Fruit fly (Drosophila melanogaster) whole organism, embryonic: ENCODE data around the gene Traf-like.
A peak's percentile ranks its signal among the peaks of the same experiment; 100 is the strongest.

Source experiments
- Blimp-1 ChIP-seq: fragments of 200-800 bp; sonication (Bioruptor generic); optimal IDR thresholded peaks from 3 replicates; lab custom pipeline; 2018; ENCODE audit warnings: missing biosample characterization, missing genetic modification characterization, mild to moderate bottlenecking, moderate library complexity, missing genetic modification reagents
- BtbVII ChIP-seq: fragments of 200-800 bp; sonication (Bioruptor generic); optimal IDR thresholded peaks from 3 replicates; lab custom pipeline; 2017; ENCODE audit warnings: missing biosample characterization, mild to moderate bottlenecking, missing genetic modification characterization
- Bteb2 ChIP-seq: fragments of 200-800 bp; sonication (Bioruptor generic); optimal IDR thresholded peaks from 2 replicates; lab custom pipeline; 2016; ENCODE audit warnings: missing biosample characterization, missing genetic modification characterization
- CG11723 ChIP-seq: fragments of 200-800 bp; sonication (Bioruptor generic); optimal IDR thresholded peaks from 2 replicates; lab custom pipeline; 2017; ENCODE audit warnings: missing biosample characterization, mild to moderate bottlenecking, missing genetic modification characterization
- CG12769 ChIP-seq: fragments of 200-800 bp; sonication (Bioruptor generic); optimal IDR thresholded peaks from 2 replicates; lab custom pipeline; 2019; ENCODE audit warnings: missing biosample characterization, mild to moderate bottlenecking, missing genetic modification characterization, moderate library complexity
- CG13296 ChIP-seq: fragments of 200-800 bp; sonication (Bioruptor generic); optimal IDR thresholded peaks from 3 replicates; lab custom pipeline; 2018; ENCODE audit warnings: missing biosample characterization, mild to moderate bottlenecking, missing genetic modification characterization
- CG13894 ChIP-seq: fragments of 200-800 bp; sonication (Bioruptor generic); optimal IDR thresholded peaks from 3 replicates; lab custom pipeline; 2018; ENCODE audit warnings: missing biosample characterization, mild to moderate bottlenecking, missing genetic modification characterization, moderate library complexity
- CG1603 ChIP-seq: fragments of 200-800 bp; sonication (Bioruptor generic); optimal IDR thresholded peaks from 2 replicates; lab custom pipeline; 2019; ENCODE audit warnings: missing biosample characterization, mild to moderate bottlenecking, missing genetic modification characterization, moderate library complexity
- CG17612 ChIP-seq: fragments of 200-800 bp; sonication (Bioruptor generic); IDR thresholded peaks from 2 replicates; pipeline ENCODE4 v1.3.6; 2022; ENCODE audit warnings: missing biosample characterization, missing genetic modification characterization
- CG18476 ChIP-seq: fragments of 200-800 bp; sonication (Bioruptor generic); optimal IDR thresholded peaks from 2 replicates; lab custom pipeline; 2016; ENCODE audit warnings: missing biosample characterization, mild to moderate bottlenecking, missing genetic modification characterization
- CG2129 ChIP-seq: fragments of 200-800 bp; sonication (Bioruptor generic); IDR thresholded peaks from 2 replicates; pipeline ENCODE4 v1.3.6; 2022; ENCODE audit warnings: missing biosample characterization, missing genetic modification characterization; ENCODE audit not compliant: partially characterized antibody
- CG30020 ChIP-seq: fragments of 200-800 bp; optimal IDR thresholded peaks from 2 replicates; lab custom pipeline; 2019; ENCODE audit warnings: missing biosample characterization, mild to moderate bottlenecking, missing genetic modification characterization, moderate library complexity
- CG32532 ChIP-seq: fragments of 200-800 bp; sonication (Bioruptor generic); IDR thresholded peaks from 2 replicates; pipeline ENCODE4 v1.3.6; 2022; ENCODE audit warnings: missing biosample characterization, missing genetic modification characterization
- CG32772 ChIP-seq: fragments of 200-800 bp; sonication (Bioruptor generic); IDR thresholded peaks from 2 replicates; pipeline ENCODE4 v1.3.6; 2022; ENCODE audit warnings: missing biosample characterization, missing genetic modification characterization
- CG34376 ChIP-seq: fragments of 200-800 bp; sonication (Bioruptor generic); optimal IDR thresholded peaks from 2 replicates; lab custom pipeline; 2018; ENCODE audit warnings: missing biosample characterization, mild to moderate bottlenecking, missing genetic modification characterization
- CG4282 ChIP-seq: fragments of 200-800 bp; sonication (Bioruptor generic); optimal IDR thresholded peaks from 2 replicates; lab custom pipeline; 2016; ENCODE audit warnings: missing biosample characterization, missing genetic modification characterization
- CG7556 ChIP-seq: fragments of 200-800 bp; sonication (Bioruptor generic); optimal IDR thresholded peaks from 2 replicates; lab custom pipeline; 2017; ENCODE audit warnings: missing biosample characterization, mild to moderate bottlenecking, missing genetic modification characterization
- CG9609 ChIP-seq: fragments of 200-800 bp; sonication (Bioruptor generic); optimal IDR thresholded peaks from 3 replicates; lab custom pipeline; 2016; ENCODE audit warnings: missing biosample characterization, missing genetic modification characterization
- D19B ChIP-seq: fragments of 200-800 bp; sonication (Bioruptor generic); optimal IDR thresholded peaks from 2 replicates; lab custom pipeline; 2017; ENCODE audit warnings: missing biosample characterization, mild to moderate bottlenecking, missing genetic modification characterization
- Fer1 ChIP-seq: fragments of 200-800 bp; sonication (Bioruptor generic); optimal IDR thresholded peaks from 2 replicates; lab custom pipeline; 2017; ENCODE audit warnings: missing biosample characterization, mild to moderate bottlenecking, missing genetic modification characterization
- Fer3 ChIP-seq: fragments of 200-800 bp; sonication (Bioruptor generic); optimal IDR thresholded peaks from 2 replicates; lab custom pipeline; 2018; ENCODE audit warnings: missing biosample characterization, mild to moderate bottlenecking, missing genetic modification characterization, moderate library complexity
- GATAe ChIP-seq: fragments of 200-800 bp; sonication (Bioruptor generic); conservative IDR thresholded peaks from 2 replicates; pipeline ENCODE4 v1.3.6; 2022; ENCODE audit warnings: missing biosample characterization, missing genetic modification characterization
- HLH54F ChIP-seq: fragments of 200-800 bp; sonication (Bioruptor generic); optimal IDR thresholded peaks from 3 replicates; lab custom pipeline; 2016; ENCODE audit warnings: missing biosample characterization, missing genetic modification characterization
- HmgD ChIP-seq: fragments of 200-800 bp; sonication (Bioruptor generic); optimal IDR thresholded peaks from 3 replicates; lab custom pipeline; 2016; ENCODE audit warnings: missing biosample characterization, missing genetic modification characterization
- Lhr ChIP-seq: fragments of 200-800 bp; sonication (Bioruptor generic); optimal IDR thresholded peaks from 3 replicates; lab custom pipeline; 2017; ENCODE audit warnings: mild to moderate bottlenecking, missing biosample characterization, missing genetic modification reagents, missing genetic modification characterization
- Max ChIP-seq: fragments of 200-800 bp; sonication (Bioruptor generic); optimal IDR thresholded peaks from 2 replicates; lab custom pipeline; 2016; ENCODE audit warnings: missing biosample characterization, mild to moderate bottlenecking, missing genetic modification characterization
- Med ChIP-seq: fragments of 200-800 bp; sonication (Bioruptor generic); peaks from one replicate; lab custom pipeline; 2016; ENCODE audit warnings: missing biosample characterization, missing genetic modification characterization, mild to moderate bottlenecking, inconsistent platforms, moderate library complexity
- Meics ChIP-seq: fragments of 200-800 bp; sonication (Bioruptor generic); optimal IDR thresholded peaks from 2 replicates; lab custom pipeline; 2017; ENCODE audit warnings: missing biosample characterization, mild to moderate bottlenecking, missing genetic modification characterization
- Optix ChIP-seq: fragments of 200-800 bp; sonication (Bioruptor generic); IDR thresholded peaks from 3 replicates; pipeline ENCODE4 v1.3.6; 2022; ENCODE audit warnings: missing biosample characterization, missing genetic modification characterization
- Pdp1 ChIP-seq, 2 experiments: fragments of 200-800 bp; sonication (Bioruptor generic); optimal IDR thresholded peaks; 3 replicates each; lab custom pipeline; 2016; ENCODE audit warnings: missing biosample characterization in 2 of 2, missing genetic modification characterization in 2 of 2, mild to moderate bottlenecking in 1 of 2, moderate library complexity in 1 of 2
- Rfx ChIP-seq: fragments of 200-800 bp; sonication (Bioruptor generic); IDR thresholded peaks from 2 replicates; pipeline ENCODE4 v1.3.6; 2022; ENCODE audit warnings: missing biosample characterization, missing genetic modification characterization
- Side ChIP-seq: fragments of 200-800 bp; sonication (Bioruptor generic); optimal IDR thresholded peaks from 2 replicates; lab custom pipeline; 2016; ENCODE audit warnings: missing biosample characterization, missing genetic modification characterization
- Usf ChIP-seq: fragments of 200-800 bp; sonication (Bioruptor generic); optimal IDR thresholded peaks from 2 replicates; lab custom pipeline; 2017; ENCODE audit warnings: missing genotype, missing biosample characterization, missing genetic modification characterization
- bbx ChIP-seq: fragments of 200-800 bp; sonication (Bioruptor generic); IDR thresholded peaks from 2 replicates; pipeline ENCODE4 v1.3.6; 2022; ENCODE audit warnings: missing biosample characterization, missing genetic modification characterization; ENCODE audit not compliant: partially characterized antibody
- crp ChIP-seq, 2 experiments: fragments of 200-800 bp; sonication (Bioruptor generic); optimal IDR thresholded peaks; 2 replicates in 1 of 2; 3 replicates in 1 of 2; lab custom pipeline; 2017; ENCODE audit warnings: missing biosample characterization in 2 of 2, missing genetic modification characterization in 2 of 2, mild to moderate bottlenecking in 1 of 2, moderate library complexity in 1 of 2
- esg ChIP-seq: fragments of 200-800 bp; sonication (Bioruptor generic); conservative IDR thresholded peaks from 2 replicates; pipeline ENCODE4 v1.3.6; 2022; ENCODE audit warnings: missing biosample characterization, missing genetic modification characterization
- fd64A ChIP-seq: fragments of 200-800 bp; sonication (Bioruptor generic); optimal IDR thresholded peaks from 3 replicates; lab custom pipeline; 2018; ENCODE audit warnings: missing biosample characterization, mild to moderate bottlenecking, missing genetic modification characterization
- grau ChIP-seq: fragments of 200-800 bp; optimal IDR thresholded peaks from 3 replicates; lab custom pipeline; 2019; ENCODE audit warnings: missing biosample characterization, mild to moderate bottlenecking, missing genetic modification characterization, moderate library complexity
- gt ChIP-seq: fragments of 200-800 bp; sonication (Bioruptor generic); IDR thresholded peaks from 2 replicates; pipeline ENCODE4 v1.3.6; 2022; ENCODE audit warnings: missing biosample characterization, missing genetic modification characterization
- jing ChIP-seq: fragments of 200-800 bp; sonication (Bioruptor generic); optimal IDR thresholded peaks from 2 replicates; lab custom pipeline; 2018; ENCODE audit warnings: missing biosample characterization, mild to moderate bottlenecking, missing genetic modification characterization
- klu ChIP-seq: fragments of 200-800 bp; sonication (Bioruptor generic); IDR thresholded peaks from 2 replicates; pipeline ENCODE4 v1.3.6; 2022; ENCODE audit warnings: missing biosample characterization, missing genetic modification characterization
- lab ChIP-seq: fragments of 200-800 bp; sonication (Bioruptor generic); optimal IDR thresholded peaks from 3 replicates; lab custom pipeline; 2017; ENCODE audit warnings: missing biosample characterization, missing genetic modification characterization, mild to moderate bottlenecking, moderate library complexity, missing genetic modification reagents
- lbe ChIP-seq: fragments of 200-800 bp; sonication (Bioruptor generic); optimal IDR thresholded peaks from 2 replicates; lab custom pipeline; 2016; ENCODE audit warnings: missing biosample characterization, mild to moderate bottlenecking, missing genetic modification characterization
- mld ChIP-seq: fragments of 200-800 bp; sonication (Bioruptor generic); IDR thresholded peaks from 3 replicates; pipeline ENCODE4 v1.3.6; 2022; ENCODE audit warnings: missing biosample characterization, missing genetic modification characterization; ENCODE audit not compliant: partially characterized antibody
- nmo ChIP-seq: fragments of 200-800 bp; sonication (Bioruptor generic); optimal IDR thresholded peaks from 2 replicates; lab custom pipeline; 2018; ENCODE audit warnings: missing biosample characterization, mild to moderate bottlenecking, missing genetic modification characterization, moderate library complexity
- pros ChIP-seq: fragments of 200-800 bp; sonication (Bioruptor generic); optimal IDR thresholded peaks from 3 replicates; lab custom pipeline; 2019; ENCODE audit warnings: missing biosample characterization, mild to moderate bottlenecking, missing genetic modification characterization, moderate library complexity
- ssp ChIP-seq: fragments of 200-800 bp; sonication (Bioruptor generic); IDR thresholded peaks from 2 replicates; pipeline ENCODE4 v1.3.6; 2022; ENCODE audit warnings: missing biosample characterization, missing genetic modification characterization
- tgo ChIP-seq: fragments of 200-800 bp; sonication (Bioruptor generic); IDR thresholded peaks from 3 replicates; pipeline ENCODE4 v1.3.6; 2022; ENCODE audit warnings: missing biosample characterization, missing genetic modification characterization
- unpg ChIP-seq: fragments of 200-800 bp; sonication (Bioruptor generic); optimal IDR thresholded peaks from 3 replicates; lab custom pipeline; 2018; ENCODE audit warnings: missing biosample characterization, mild to moderate bottlenecking, missing genetic modification characterization, moderate library complexity
- zen2 ChIP-seq: fragments of 200-800 bp; sonication (Bioruptor generic); IDR thresholded peaks from 3 replicates; pipeline ENCODE4 v1.3.6; 2022; ENCODE audit warnings: missing biosample characterization, missing genetic modification characterization; ENCODE audit not compliant: partially characterized antibody
- zfh1 ChIP-seq: fragments of 200-800 bp; sonication (Bioruptor generic); IDR thresholded peaks from 3 replicates; pipeline ENCODE4 v1.3.6; 2022; ENCODE audit warnings: missing biosample characterization, missing genetic modification characterization

The Traf-like gene

DNA sequence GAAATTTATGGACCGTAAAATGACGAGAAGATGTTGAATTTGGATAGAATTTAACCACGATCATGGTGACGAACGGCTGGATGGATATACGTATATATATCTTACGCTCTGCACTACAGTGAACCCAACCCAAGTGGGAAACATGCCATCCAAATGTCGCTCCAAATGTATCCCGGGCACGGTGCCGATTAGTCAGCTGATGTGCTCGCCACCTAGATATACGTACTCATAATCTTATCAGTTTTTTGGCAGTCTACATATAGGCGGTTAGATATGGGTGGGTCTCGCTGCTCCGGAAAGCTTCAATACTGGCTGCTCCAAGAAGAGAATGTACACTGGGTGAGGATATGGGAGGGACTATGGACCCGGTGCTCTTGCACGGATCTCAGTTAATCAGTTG lies 8.8 kb upstream of the Traf-like start (continued):
- TF ChIP-seq bbx (no peak), GATAe (GFP tag; lab: Robert Waterston, UW) (peak; percentile 56), Fer1 (GFP tag; lab: Kevin White, UChicago) (no peak), Max (GFP tag; lab: Kevin White, UChicago) (no peak), CG9609 (no peak), Rfx (GFP tag; lab: Robert Waterston, UW) (no peak), CG32532 (no peak), grau (tag; lab: Kevin White, UChicago) (peak; percentile 69), klu (GFP tag; lab: Robert Waterston, UW) (no peak), CG30020 (tag; lab: Kevin White, UChicago) (no peak), tgo (no peak), CG12769 (tag; lab: Kevin White, UChicago) (no peak), lbe (no peak), zfh1 (GFP tag; lab: Robert Waterston, UW) (no peak), CG2129 (GFP tag; lab: Robert Waterston, UW) (no peak), HLH54F (GFP tag; lab: Kevin White, UChicago) (no peak), ssp (GFP tag; lab: Robert Waterston, UW) (no peak), CG34376 (peak; percentile 51), nmo (GFP tag; lab: Kevin White, UChicago) (no peak), pros (GFP tag; lab: Kevin White, UChicago) (no peak), CG13894 (tag; lab: Kevin White, UChicago) (no peak), lab (GFP tag; lab: Kevin White, UChicago) (peak; percentile 20), Usf (GFP tag; lab: Kevin White, UChicago) (no peak), gt (GFP tag; lab: Robert Waterston, UW) (no peak), zen2 (GFP tag; lab: Robert Waterston, UW) (no peak), Bteb2 (no peak), CG7556 (GFP tag; lab: Kevin White, UChicago) (no peak)

DNA sequence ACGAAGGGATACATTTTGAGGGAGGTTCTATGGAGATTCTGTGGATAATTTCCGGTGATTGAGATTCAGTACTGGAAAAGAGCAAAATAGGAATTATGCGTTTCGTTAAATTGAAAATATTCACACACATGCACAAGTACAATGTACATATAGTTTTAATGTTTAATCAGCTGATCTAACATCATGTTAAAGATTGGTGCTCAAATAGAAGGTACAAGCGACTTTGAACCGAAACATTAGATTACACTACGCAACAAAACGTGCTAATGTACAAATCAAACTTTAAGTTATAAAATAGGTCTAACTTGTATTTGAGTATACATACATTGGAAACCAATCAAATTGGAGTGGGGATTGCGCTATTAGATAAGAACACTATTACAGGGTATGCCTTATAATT lies 5.2 kb downstream of the Traf-like start:
- TF ChIP-seq crp (GFP tag; optimal IDR thresholded peaks at IDR 0.05; lab: Kevin White, UChicago) (no peak), mld (GFP tag; lab: Robert Waterston, UW) (no peak), Optix (no peak), Lhr (GFP tag; lab: Kevin White, UChicago) (no peak), CG32772 (no peak), unpg (GFP tag; lab: Kevin White, UChicago) (peak; percentile 17), BtbVII (GFP tag; lab: Kevin White, UChicago) (peak; percentile 26), CG11723 (GFP tag; lab: Kevin White, UChicago) (no peak), Side (no peak), D19B (GFP tag; lab: Kevin White, UChicago) (peak; percentile 67), CG17612 (GFP tag; lab: Robert Waterston, UW) (no peak), Pdp1 (GFP tag; optimal IDR thresholded peaks at IDR 0.05; lab: Kevin White, UChicago) (peak in 1 of 2 experiments; percentile 28), Med (GFP tag; lab: Kevin White, UChicago) (peak; percentile 68), Fer1 (GFP tag; lab: Kevin White, UChicago) (peak; percentile 50), fd64A (no peak), CG34376 (peak; percentile 28), Fer3 (tag; lab: Kevin White, UChicago) (peak; percentile 3), CG13296 (peak; percentile 52), Blimp-1 (GFP tag; lab: Kevin White, UChicago) (no peak), HmgD (no peak), esg (GFP tag; lab: Robert Waterston, UW) (no peak), CG1603 (peak; percentile 11), CG4282 (no peak), CG18476 (no peak), Meics (GFP tag; lab: Kevin White, UChicago) (peak; percentile 3), jing (GFP tag; lab: Kevin White, UChicago) (no peak)
